Fruit fly (Drosophila melanogaster): ENCODE data around the gene Arglu1.
A peak's percentile ranks its signal among the peaks of the same experiment; 100 is the strongest.

Arglu1 gene

dm6 chr2L:9954119-9954518 is 16.2 kb upstream of the Arglu1 start, which contains the start of the genes CG13126 and CG4709 (continued):
- TF ChIP-seq CG15269 (tag; optimal IDR thresholded peaks at IDR 0.05) (peak; percentile 91), NC2α (GFP tag; optimal IDR thresholded peaks at IDR 0.05) (no peak), insv (GFP tag; optimal IDR thresholded peaks at IDR 0.05) (peak in 1 of 2 experiments; percentile 45), Lpt (GFP tag; optimal IDR thresholded peaks at IDR 0.05) (no peak), wek (GFP tag; optimal IDR thresholded peaks at IDR 0.05) (no peak), CG3281 (GFP tag; optimal IDR thresholded peaks at IDR 0.05) (peak; percentile 92), otp (GFP tag; IDR thresholded peaks at IDR 0.05) (peak; percentile 77; the same call in 2 of the 3 replicates), prd (optimal IDR thresholded peaks at IDR 0.05) (no peak), prd (GFP tag; IDR thresholded peaks at IDR 0.05) (peak; percentile 92), CG12155 (GFP tag; optimal IDR thresholded peaks at IDR 0.05) (peak; percentile 86), Deaf1 (tag; optimal IDR thresholded peaks at IDR 0.05) (peak; percentile 73), CG1603 (tag; optimal IDR thresholded peaks at IDR 0.05) (peak; percentile 10), CG9797 (GFP tag; optimal IDR thresholded peaks at IDR 0.05) (peak; percentile 43), Taf1 (GFP tag; IDR thresholded peaks at IDR 0.05) (peak; percentile 53), CG10979 (tag; optimal IDR thresholded peaks at IDR 0.05) (peak; percentile 96), Dip2 (GFP tag; IDR thresholded peaks at IDR 0.05) (no peak), Hr78 (GFP tag; optimal IDR thresholded peaks at IDR 0.05) (peak in 1 of 2 experiments; percentile 83), CG8924 (tag; optimal IDR thresholded peaks at IDR 0.05) (peak; percentile 94), mirr (GFP tag; optimal IDR thresholded peaks at IDR 0.05) (peak; percentile 27), CG4730 (GFP tag; IDR thresholded peaks at IDR 0.05) (peak; percentile 86), B-H2 (GFP tag; optimal IDR thresholded peaks at IDR 0.05) (peak; percentile 84), CG10267 (tag; optimal IDR thresholded peaks at IDR 0.05) (peak; percentile 99), emc (GFP tag; optimal IDR thresholded peaks at IDR 0.05) (peak; percentile 1), CG8089 (GFP tag; optimal IDR thresholded peaks at IDR 0.05) (no peak), CG11456 (GFP tag; IDR thresholded peaks at IDR 0.05) (peak; percentile 83), CG10147 (GFP tag; optimal IDR thresholded peaks at IDR 0.05) (peak; percentile 88), CG17612 (GFP tag; IDR thresholded peaks at IDR 0.05) (0 out of 2 replicates have a peak, but pooled peaks have one; percentile 30), Jarid2 (GFP tag; optimal IDR thresholded peaks at IDR 0.05) (peak; percentile 67), Med (GFP tag) (peak; percentile 90), inv (GFP tag; IDR thresholded peaks at IDR 0.05; ENCODE audit: partially characterized antibody) (no peak), CG12769 (tag; optimal IDR thresholded peaks at IDR 0.05) (no peak), CG16813 (GFP tag; IDR thresholded peaks at IDR 0.05; ENCODE audit: partially characterized antibody) (no peak), fd102C (GFP tag; optimal IDR thresholded peaks at IDR 0.05) (peak; percentile 59), CG30403 (GFP tag; optimal IDR thresholded peaks at IDR 0.05) (peak; percentile 92), ken (GFP tag; IDR thresholded peaks at IDR 0.05) (peak; percentile 73), HHEX (GFP tag; optimal IDR thresholded peaks at IDR 0.05) (peak; percentile 92), CG4360 (GFP tag; IDR thresholded peaks at IDR 0.05) (peak; percentile 48), Mad (GFP tag; optimal IDR thresholded peaks at IDR 0.05) (peak; percentile 45), ftz-f1 (GFP tag; optimal IDR thresholded peaks at IDR 0.05) (no peak), CG32767 (GFP tag; IDR thresholded peaks at IDR 0.05) (peak; percentile 88), BtbVII (GFP tag; optimal IDR thresholded peaks at IDR 0.05) (peak; percentile 84), mam (GFP tag; optimal IDR thresholded peaks at IDR 0.05) (peak; percentile 46), luna (GFP tag; optimal IDR thresholded peaks at IDR 0.05) (no peak), CG14965 (GFP tag; optimal IDR thresholded peaks at IDR 0.05; ENCODE audit: borderline replicate concordance) (no peak), CG18619 (GFP tag; optimal IDR thresholded peaks at IDR 0.05) (peak; percentile 87), CG9932 (GFP tag; IDR thresholded peaks at IDR 0.05) (peak; percentile 90), CG12391 (tag; optimal IDR thresholded peaks at IDR 0.05) (peak; percentile 96), CG14014 (GFP tag; IDR thresholded peaks at IDR 0.05) (peak; percentile 87), Hr3 (GFP tag; optimal IDR thresholded peaks at IDR 0.05) (peak; percentile 89), bab2 (GFP tag; optimal IDR thresholded peaks at IDR 0.05) (peak; percentile 6), da (GFP tag; optimal IDR thresholded peaks at IDR 0.05) (no peak)
